Worm (Caenorhabditis elegans): ENCODE data around the gene gyg-1.

ce11 chrX:3495776-3496175 is 41.7 kb upstream of the gyg-1 start, which contains the start of gene glt-1:
- no peak for TF ChIP-seq ztf-4 (tag; optimal IDR thresholded peaks at IDR 0.05)
- TF ChIP-seq unc-39 (tag; optimal IDR thresholded peaks at IDR 0.05): no peak
- no peak for TF ChIP-seq nhr-237 (tag; optimal IDR thresholded peaks at IDR 0.05)
